Worm (Caenorhabditis elegans) whole organism, early embryonic: ENCODE results near the gene fmo-4.

Source experiments
- ceh-13 ChIP-seq: fragments of 200-800 bp; sonication (Bioruptor generic); optimal IDR thresholded peaks from 2 replicates; lab custom pipeline; 2018; ENCODE audit warnings: mild to moderate bottlenecking, missing genetic modification characterization, missing compliant biosample characterization
- flt-1 ChIP-seq: fragments of 200-800 bp; sonication (Bioruptor generic); IDR thresholded peaks from 2 replicates; pipeline ENCODE4 v1.3.6; 2022; ENCODE audit warnings: missing genetic modification characterization, missing compliant biosample characterization
- hmbx-1 ChIP-seq: sonication (generic microtip); optimal IDR thresholded peaks from 2 replicates; lab custom pipeline; 2016; ENCODE audit warnings: mild to moderate bottlenecking, missing genetic modification characterization, missing compliant biosample characterization

DNA sequence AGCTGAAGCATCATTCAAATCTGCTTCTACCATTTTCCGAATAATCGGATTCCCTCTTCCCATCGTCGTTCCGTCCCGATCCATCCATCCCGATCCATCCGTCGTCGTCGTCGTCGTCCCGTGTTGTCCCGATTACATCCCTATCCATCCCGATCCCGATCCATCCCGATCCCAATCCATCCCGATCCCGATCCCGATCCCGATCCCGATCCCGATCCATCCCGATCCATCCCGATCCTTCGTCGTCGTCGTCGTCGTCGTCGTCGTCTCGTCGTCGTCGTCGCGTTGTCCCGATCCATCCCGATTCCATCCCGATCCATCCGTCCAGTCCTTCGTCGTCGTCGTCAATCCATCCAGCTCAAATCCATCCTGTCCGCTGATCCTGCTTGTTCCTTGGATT is 40.7 kb upstream of the fmo-4 start:
- no peak for TF ChIP-seq flt-1
- TF ChIP-seq hmbx-1, result no peak
- no peak for TF ChIP-seq ceh-13
